Fruit fly (Drosophila melanogaster) whole organism: ENCODE measurements around the gene Ugt307A1.

Source experiments
- CG8478 ChIP-seq: fragments of >200 bp; optimal IDR thresholded peaks from 2 replicates; lab custom pipeline; 2018; ENCODE audit warnings: inconsistent platforms
- usp ChIP-seq: fragments of >200 bp; optimal IDR thresholded peaks from 2 replicates; lab custom pipeline; 2017; ENCODE audit warnings: missing biosample characterization, missing genetic modification characterization, mixed read lengths

DNA sequence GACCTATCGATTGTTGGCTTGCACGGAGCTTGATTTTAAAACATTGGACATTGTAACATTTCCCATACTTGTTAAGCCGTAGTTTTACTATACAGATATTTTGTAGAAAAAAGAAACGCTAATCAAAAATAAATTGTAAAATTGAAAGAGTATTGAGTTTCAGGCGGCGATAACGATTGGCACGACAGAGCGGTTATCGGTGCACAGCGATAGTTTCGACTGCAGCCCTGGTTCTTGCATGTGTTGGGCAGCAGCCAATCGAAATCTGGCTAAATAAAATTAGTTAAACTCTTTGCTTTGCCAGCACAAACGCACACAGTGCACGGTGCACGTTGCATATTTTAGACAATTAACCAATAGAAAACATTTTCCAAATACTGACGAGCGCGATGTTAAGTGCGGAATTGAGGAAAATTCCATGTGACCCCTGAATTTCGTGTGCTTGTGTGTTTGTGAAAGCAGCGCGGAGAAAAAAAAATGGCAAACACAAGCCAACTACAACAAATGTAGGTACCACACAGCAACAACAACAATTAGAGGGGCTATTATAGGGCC, 29.9 kb upstream of the Ugt307A1 start, which contains the start of gene milt:
- TF ChIP-seq CG8478 (lab: Kevin White, UChicago) (peak; percentile 27), usp (GFP tag; lab: Kevin White, UChicago) (no peak)
